Worm (Caenorhabditis elegans) whole organism, early embryonic: ENCODE results near the gene B0403.3.

Source experiments
- B0310.2 ChIP-seq: sonication (generic microtip); optimal IDR thresholded peaks from 2 replicates; lab custom pipeline; 2016; ENCODE audit warnings: mild to moderate bottlenecking, missing genetic modification characterization, missing compliant biosample characterization
- F13C5.2 ChIP-seq: sonication (generic microtip); optimal IDR thresholded peaks from 2 replicates; lab custom pipeline; 2017; ENCODE audit warnings: mild to moderate bottlenecking, missing genetic modification characterization, inconsistent platforms, missing compliant biosample characterization
- ama-1 ChIP-seq: fragments of 150-350 bp; optimal IDR thresholded peaks from 2 replicates; lab custom pipeline; 2014
- ceh-13 ChIP-seq: fragments of 200-800 bp; sonication (Bioruptor generic); optimal IDR thresholded peaks from 2 replicates; lab custom pipeline; 2018; ENCODE audit warnings: mild to moderate bottlenecking, missing genetic modification characterization, missing compliant biosample characterization
- ceh-36 ChIP-seq: sonication (generic microtip); optimal IDR thresholded peaks from 2 replicates; lab custom pipeline; 2016; ENCODE audit warnings: missing genetic modification characterization, inconsistent platforms, missing compliant biosample characterization
- ets-7 ChIP-seq: sonication (generic microtip); optimal IDR thresholded peaks from 2 replicates; lab custom pipeline; 2016; ENCODE audit warnings: missing genotype, missing genetic modification characterization, missing compliant biosample characterization
- flt-1 ChIP-seq: fragments of 200-800 bp; sonication (Bioruptor generic); IDR thresholded peaks from 2 replicates; pipeline ENCODE4 v1.3.6; 2022; ENCODE audit warnings: missing genetic modification characterization, missing compliant biosample characterization
- hmbx-1 ChIP-seq: sonication (generic microtip); optimal IDR thresholded peaks from 2 replicates; lab custom pipeline; 2016; ENCODE audit warnings: mild to moderate bottlenecking, missing genetic modification characterization, missing compliant biosample characterization
- hmg-4 ChIP-seq: fragments of 200-800 bp; sonication (Bioruptor generic); optimal IDR thresholded peaks from 2 replicates; lab custom pipeline; 2018; ENCODE audit warnings: mild to moderate bottlenecking, missing genetic modification characterization, missing compliant biosample characterization
- hnd-1 ChIP-seq: sonication (generic microtip); optimal IDR thresholded peaks from 2 replicates; lab custom pipeline; 2016; ENCODE audit warnings: missing genetic modification characterization, missing compliant biosample characterization
- scrt-1 ChIP-seq: fragments of 200-800 bp; sonication (Bioruptor generic); IDR thresholded peaks from 2 replicates; pipeline ENCODE4 v1.3.6; 2022; ENCODE audit warnings: missing genetic modification characterization, missing compliant biosample characterization
- sea-1 ChIP-seq: fragments of 200-800 bp; sonication (Bioruptor generic); conservative IDR thresholded peaks from 2 replicates; pipeline ENCODE4 v1.3.6; 2022; ENCODE audit warnings: missing genetic modification characterization, missing compliant biosample characterization
- tbx-37 ChIP-seq: fragments of 200-800 bp; sonication (Bioruptor generic); conservative IDR thresholded peaks from 2 replicates; pipeline ENCODE4 v1.3.6; 2022; ENCODE audit warnings: missing genetic modification reagents, missing genetic modification characterization, missing compliant biosample characterization
- tra-4 ChIP-seq: sonication (generic microtip); optimal IDR thresholded peaks from 2 replicates; lab custom pipeline; 2017; ENCODE audit warnings: missing genetic modification characterization, missing compliant biosample characterization

DNA sequence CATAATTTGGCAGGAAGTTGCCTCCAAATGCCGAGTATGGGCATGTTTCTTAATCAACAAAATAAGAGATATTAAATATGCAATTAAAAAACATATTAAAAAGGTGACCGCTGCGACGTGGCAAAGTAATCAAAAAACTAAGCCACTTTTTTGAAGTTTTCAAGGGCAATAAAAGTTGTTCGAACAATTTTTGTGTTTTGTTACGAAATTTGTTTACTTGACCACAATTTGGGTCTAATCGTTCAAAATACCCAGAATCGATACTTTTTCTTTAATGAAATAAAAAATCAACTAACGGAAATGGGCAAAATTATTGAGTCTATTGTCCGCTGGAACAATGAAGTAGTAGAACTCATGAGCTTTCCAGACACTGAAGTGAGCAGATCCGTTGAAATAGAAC is 21.9 kb upstream of the B0403.3 start, which contains the start of gene Y1B5A.1:
- TF ChIP-seq ets-7 (no peak), ama-1 (lab: Kevin White, UChicago) (no peak), ceh-36 (tag; lab: Kevin White, UChicago) (no peak), ceh-13 (GFP tag; lab: Kevin White, UChicago) (no peak), hmbx-1 (tag; lab: Kevin White, UChicago) (no peak), tbx-37 (GFP tag; lab: Robert Waterston, UW) (no peak), flt-1 (GFP tag; lab: Robert Waterston, UW) (no peak), hmg-4 (no peak), B0310.2 (tag; lab: Kevin White, UChicago) (no peak), sea-1 (GFP tag; lab: Robert Waterston, UW) (no peak), hnd-1 (tag; lab: Kevin White, UChicago) (no peak), F13C5.2 (tag; lab: Kevin White, UChicago) (no peak), scrt-1 (GFP tag; lab: Robert Waterston, UW) (no peak), tra-4 (tag; lab: Kevin White, UChicago) (no peak)
